Worm (Caenorhabditis elegans): ENCODE results near the gene Y57G11C.499.

Y57G11C.499 gene

DNA sequence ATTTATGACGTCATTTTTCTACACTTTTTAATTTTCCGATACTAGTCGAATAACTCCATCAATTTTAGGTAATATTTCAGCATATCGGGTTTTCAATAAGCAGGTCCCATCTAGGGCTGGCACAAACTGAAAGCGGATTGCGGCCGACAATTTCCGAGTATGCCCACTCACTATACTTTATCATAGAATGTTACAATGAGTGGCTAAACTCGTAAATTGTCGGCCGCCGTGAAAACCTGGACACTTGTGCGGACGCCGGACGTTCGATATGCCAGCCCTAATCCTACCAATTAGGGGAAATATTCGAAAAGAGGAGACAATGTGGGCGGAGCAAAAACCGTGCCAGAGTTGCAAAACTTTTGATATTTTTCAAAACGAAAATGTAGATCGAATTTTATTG is 4.9 kb upstream of the Y57G11C.499 start:
- no peak for TF ChIP-seq ceh-9 (tag; optimal IDR thresholded peaks at IDR 0.05)
- TF ChIP-seq egl-27 (tag; optimal IDR thresholded peaks at IDR 0.05) = no peak
- TF ChIP-seq nhr-237 (tag; optimal IDR thresholded peaks at IDR 0.05) = no peak
- no peak for TF ChIP-seq pha-4 (tag; optimal IDR thresholded peaks at IDR 0.05)
- no peak for TF ChIP-seq nhr-77 (tag; optimal IDR thresholded peaks at IDR 0.05)
- TF ChIP-seq snpc-4 (tag; optimal IDR thresholded peaks at IDR 0.05) = no peak
- TF ChIP-seq lin-39 (tag; optimal IDR thresholded peaks at IDR 0.05) = no peak
- TF ChIP-seq lsy-12 (tag; optimal IDR thresholded peaks at IDR 0.05) = no peak
- no peak for TF ChIP-seq skn-1 (tag; optimal IDR thresholded peaks at IDR 0.05)
- TF ChIP-seq eor-1 (tag; optimal IDR thresholded peaks at IDR 0.05) = no peak
- no peak for TF ChIP-seq ztf-4 (tag; optimal IDR thresholded peaks at IDR 0.05)
- TF ChIP-seq fkh-10 (GFP tag; optimal IDR thresholded peaks at IDR 0.05) = no peak
- no peak for TF ChIP-seq nhr-28 (tag; optimal IDR thresholded peaks at IDR 0.05)
- no peak for TF ChIP-seq hmg-11 (tag; optimal IDR thresholded peaks at IDR 0.05)
- TF ChIP-seq mml-1 (tag; optimal IDR thresholded peaks at IDR 0.05) = no peak
- TF ChIP-seq tbx-2 (tag; optimal IDR thresholded peaks at IDR 0.05) = no peak

DNA sequence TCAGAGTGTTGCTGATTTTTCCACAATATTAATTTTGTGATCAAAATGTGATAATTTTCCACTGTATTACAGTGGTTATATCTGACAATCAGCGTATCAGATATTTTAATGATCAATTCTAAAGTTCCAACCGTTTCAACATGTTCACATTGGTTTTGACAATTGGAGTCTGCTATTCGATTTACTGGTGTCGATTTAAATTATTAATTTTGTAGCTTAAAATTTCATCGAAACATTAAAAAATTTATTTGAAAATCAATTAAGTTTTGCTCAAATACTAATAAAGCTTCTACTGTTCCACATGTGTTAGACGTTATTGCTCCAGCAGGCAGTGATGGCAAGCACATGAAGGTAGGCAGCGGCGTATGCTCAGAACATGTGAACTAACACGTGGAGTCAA is 3.1 kb upstream of the Y57G11C.499 start:
- no peak for TF ChIP-seq unc-62 (GFP tag; optimal IDR thresholded peaks at IDR 0.05)
- TF ChIP-seq ceh-16 (tag; optimal IDR thresholded peaks at IDR 0.05) = no peak
- TF ChIP-seq hmg-11 (tag; optimal IDR thresholded peaks at IDR 0.05) = no peak
- no peak for TF ChIP-seq fkh-2 (tag; optimal IDR thresholded peaks at IDR 0.05)
- no peak for TF ChIP-seq pha-4 (tag; optimal IDR thresholded peaks at IDR 0.05)
- no peak for TF ChIP-seq ama-1 (optimal IDR thresholded peaks at IDR 0.05)
- no peak for TF ChIP-seq lin-15B (tag; optimal IDR thresholded peaks at IDR 0.05)

DNA sequence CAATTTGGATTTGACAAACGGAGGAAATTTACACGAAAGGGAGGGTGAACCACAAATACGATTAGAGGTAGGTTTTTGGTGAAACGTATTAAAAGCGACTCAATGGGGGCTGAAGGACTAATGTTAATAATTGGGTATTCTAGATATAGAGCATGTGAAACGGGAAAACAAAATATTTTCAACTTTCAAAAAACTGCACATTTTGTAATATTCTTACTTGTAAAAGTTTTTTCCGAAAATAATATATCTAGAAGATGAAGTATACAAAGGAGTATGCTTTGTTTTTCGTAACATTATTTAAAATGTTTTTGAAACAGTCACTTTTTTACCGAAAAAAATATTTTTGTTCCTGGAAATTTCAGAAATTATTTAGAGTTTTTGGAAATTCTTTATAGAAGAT is 12.8 kb downstream of the Y57G11C.499 start:
- TF ChIP-seq nhr-25 (tag; optimal IDR thresholded peaks at IDR 0.05) (no peak), snpc-4 (tag; optimal IDR thresholded peaks at IDR 0.05) (no peak), nhr-11 (tag; optimal IDR thresholded peaks at IDR 0.05) (no peak), elt-3 (tag; optimal IDR thresholded peaks at IDR 0.05) (no peak), unc-62 (GFP tag; optimal IDR thresholded peaks at IDR 0.05) (no peak), nhr-43 (tag; optimal IDR thresholded peaks at IDR 0.05; ENCODE audit: poor library complexity, severe bottlenecking) (no peak), nhr-237 (tag; optimal IDR thresholded peaks at IDR 0.05) (no peak), hmg-11 (tag; optimal IDR thresholded peaks at IDR 0.05) (no peak), mdl-1 (tag; optimal IDR thresholded peaks at IDR 0.05) (no peak), sea-2 (GFP tag; optimal IDR thresholded peaks at IDR 0.05) (no peak), lsy-12 (tag; optimal IDR thresholded peaks at IDR 0.05) (no peak), jun-1 (tag; optimal IDR thresholded peaks at IDR 0.05) (no peak), ceh-28 (tag; optimal IDR thresholded peaks at IDR 0.05) (no peak), nfya-1 (tag; optimal IDR thresholded peaks at IDR 0.05; ENCODE audit: insufficient read depth) (no peak)

DNA sequence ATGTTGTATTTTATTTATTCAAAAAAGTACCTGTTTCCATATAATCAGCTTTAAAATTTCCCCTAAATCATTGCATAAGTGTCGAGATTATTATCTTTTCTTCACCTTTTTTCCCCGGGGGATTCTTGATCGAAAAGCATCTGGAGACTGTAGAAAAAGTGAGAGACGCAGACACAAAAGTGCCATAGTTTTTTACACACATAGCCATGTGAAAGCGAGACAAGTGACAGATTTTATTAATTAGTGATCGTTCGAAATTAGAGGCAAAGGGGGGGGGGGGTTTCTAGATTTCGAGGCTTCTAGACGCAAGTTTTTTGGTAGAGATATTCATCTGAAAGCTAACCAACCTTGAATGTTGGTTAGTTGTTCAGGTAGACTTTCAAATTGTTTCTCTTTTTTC is 25.5 kb downstream of the Y57G11C.499 start:
- TF ChIP-seq elt-1 (tag; optimal IDR thresholded peaks at IDR 0.05) = peak; percentile 68
- TF ChIP-seq nhr-25 (tag; optimal IDR thresholded peaks at IDR 0.05) = peak; percentile 81
- TF ChIP-seq nfya-1 (tag; optimal IDR thresholded peaks at IDR 0.05; ENCODE audit: insufficient read depth) = no peak

DNA sequence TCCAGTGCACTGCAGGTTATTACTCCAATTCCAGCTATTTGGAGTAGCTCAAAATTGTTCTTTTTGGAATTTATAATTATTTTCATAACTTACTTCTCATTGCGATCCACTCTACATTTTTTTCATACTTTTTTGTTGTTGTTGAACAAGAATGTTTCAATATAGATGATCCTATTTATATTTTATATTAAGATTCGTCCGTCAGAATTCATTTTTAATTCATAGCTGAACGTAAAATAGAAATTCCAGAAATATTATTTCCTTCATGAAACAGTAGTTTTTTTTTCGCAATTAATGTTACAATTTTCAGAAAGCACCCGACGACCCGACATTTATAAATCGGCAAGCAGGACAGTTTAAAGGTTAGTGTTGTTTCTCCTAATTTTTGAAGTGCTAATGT is 26.5 kb downstream of the Y57G11C.499 start, which contains the start of gene Y57G11C.42:
Gene Y57G11C.42, plus strand, starts transcription at position 301 of the 400 bp plus-strand sequence.
- no peak for TF ChIP-seq ceh-82 (tag; optimal IDR thresholded peaks at IDR 0.05)
- no peak for TF ChIP-seq ztf-4 (tag; optimal IDR thresholded peaks at IDR 0.05)
- TF ChIP-seq egl-5 (tag; optimal IDR thresholded peaks at IDR 0.05) = no peak
- no peak for TF ChIP-seq jun-1 (tag; optimal IDR thresholded peaks at IDR 0.05)
- TF ChIP-seq snpc-4 (tag; optimal IDR thresholded peaks at IDR 0.05) = no peak
- TF ChIP-seq nhr-25 (tag; optimal IDR thresholded peaks at IDR 0.05) = no peak
- no peak for TF ChIP-seq zag-1 (tag; optimal IDR thresholded peaks at IDR 0.05)
- no peak for TF ChIP-seq unc-62 (GFP tag; optimal IDR thresholded peaks at IDR 0.05)
- TF ChIP-seq ceh-28 (tag; optimal IDR thresholded peaks at IDR 0.05) = no peak
- no peak for TF ChIP-seq mml-1 (tag; optimal IDR thresholded peaks at IDR 0.05)
